Worm (Caenorhabditis elegans) whole organism, L1 larva: Measurements from ENCODE around the gene C07B5.2.

ENCODE experiments used
- blmp-1 ChIP-seq: fragments of 150-350 bp; optimal IDR thresholded peaks from 2 replicates; lab custom pipeline; 2014; ENCODE audit warnings: missing biosample characterization, missing genetic modification characterization
- ceh-63 ChIP-seq: fragments of 200-800 bp; sonication (Bioruptor generic); optimal IDR thresholded peaks from 2 replicates; lab custom pipeline; 2018; ENCODE audit warnings: mild to moderate bottlenecking, missing genetic modification characterization, missing compliant biosample characterization
- fos-1 ChIP-seq: fragments of 150-350 bp; optimal IDR thresholded peaks from 2 replicates; lab custom pipeline; 2014; ENCODE audit warnings: missing biosample characterization, missing genetic modification characterization
- grh-1 ChIP-seq: fragments of 200-800 bp; sonication (Bioruptor generic); IDR thresholded peaks from 2 replicates; pipeline ENCODE4 v1.3.6; 2022; ENCODE audit warnings: missing genetic modification reagents, missing genetic modification characterization, missing compliant biosample characterization
- irx-1 ChIP-seq: sonication (generic microtip); optimal IDR thresholded peaks from 2 replicates; lab custom pipeline; 2016; ENCODE audit warnings: missing genetic modification characterization, missing compliant biosample characterization
- jun-1 ChIP-seq: fragments of 150-350 bp; optimal IDR thresholded peaks from 2 replicates; lab custom pipeline; 2014; ENCODE audit warnings: missing biosample characterization, missing genetic modification reagents, missing genetic modification characterization
- lin-39 ChIP-seq: fragments of 150-350 bp; optimal IDR thresholded peaks from 2 replicates; lab custom pipeline; 2014; ENCODE audit warnings: missing biosample characterization, missing genetic modification reagents, missing genetic modification characterization
- nhr-237 ChIP-seq: fragments of 150-350 bp; optimal IDR thresholded peaks from 2 replicates; lab custom pipeline; 2014; ENCODE audit warnings: missing biosample characterization, missing genetic modification characterization
- nhr-76 ChIP-seq: sonication (generic microtip); optimal IDR thresholded peaks from 2 replicates; lab custom pipeline; 2017; ENCODE audit warnings: missing biosample characterization, missing genetic modification characterization
- pqm-1 ChIP-seq: sonication (generic microtip); optimal IDR thresholded peaks from 3 replicates; lab custom pipeline; 2017; ENCODE audit warnings: missing biosample characterization, missing genetic modification characterization
- unc-62 ChIP-seq: fragments of 150-350 bp; optimal IDR thresholded peaks from 2 replicates; lab custom pipeline; 2014; ENCODE audit warnings: missing biosample characterization, missing genetic modification reagents, missing genetic modification characterization

DNA sequence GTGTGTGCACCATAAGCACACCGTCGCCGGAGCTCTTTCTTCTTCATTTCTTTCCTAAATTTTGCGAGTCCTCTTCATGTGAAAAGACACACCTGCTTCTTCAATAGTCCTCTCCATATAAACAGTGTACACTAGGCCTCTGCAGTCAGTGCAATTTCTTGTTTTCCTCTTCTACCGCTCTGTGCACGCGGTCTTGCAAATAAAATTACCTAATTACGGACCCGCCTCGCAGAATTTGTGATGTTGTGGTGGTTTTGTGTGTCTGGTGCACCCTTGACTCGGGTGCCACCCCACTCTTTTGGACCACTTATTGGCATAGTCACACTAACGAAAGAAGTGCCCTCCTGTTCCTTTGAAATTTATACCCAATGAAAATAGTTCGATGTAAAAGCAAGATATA lies 7.1 kb downstream of the C07B5.2 start:
- TF ChIP-seq ceh-63 (GFP tag; lab: Kevin White, UChicago): no peak
- no peak for TF ChIP-seq fos-1
- TF ChIP-seq blmp-1 (tag; lab: Kevin White, UChicago): no peak
- TF ChIP-seq pqm-1 (tag; lab: Kevin White, UChicago): no peak
- no peak for TF ChIP-seq nhr-237
- TF ChIP-seq lin-39 (tag; lab: Kevin White, UChicago): no peak
- no peak for TF ChIP-seq unc-62 (GFP tag; lab: Kevin White, UChicago)
- TF ChIP-seq irx-1 (tag; lab: Kevin White, UChicago): no peak
- no peak for TF ChIP-seq nhr-76
- TF ChIP-seq jun-1 (tag; lab: Kevin White, UChicago): no peak
- no peak for TF ChIP-seq grh-1 (GFP tag; lab: Robert Waterston, UW)
